Fruit fly (Drosophila melanogaster) whole organism, embryonic: Measurements from ENCODE around the gene AIMP2.

Experiments used
- Adf1 ChIP-seq: fragments of 200-800 bp; sonication (Bioruptor generic); IDR thresholded peaks from 2 replicates; pipeline ENCODE4 v1.3.6; 2022; ENCODE audit warnings: missing biosample characterization, missing genetic modification characterization
- CG10654 ChIP-seq: fragments of 200-800 bp; sonication (Bioruptor generic); optimal IDR thresholded peaks from 2 replicates; lab custom pipeline; 2016; ENCODE audit warnings: missing biosample characterization, missing genetic modification characterization
- CG10959 ChIP-seq: fragments of 200-800 bp; sonication (Bioruptor generic); IDR thresholded peaks from 2 replicates; pipeline ENCODE4 v1.3.6; 2022; ENCODE audit warnings: missing biosample characterization, missing genetic modification characterization
- CG11560 ChIP-seq: fragments of 200-800 bp; sonication (Bioruptor generic); IDR thresholded peaks from 3 replicates; pipeline ENCODE4 v1.3.6; 2022; ENCODE audit warnings: missing biosample characterization, missing genetic modification characterization
- CG11696 ChIP-seq: fragments of 200-800 bp; sonication (Bioruptor generic); IDR thresholded peaks from 2 replicates; pipeline ENCODE4 v1.3.6; 2022; ENCODE audit warnings: missing biosample characterization, missing genetic modification characterization
- CG13624 ChIP-seq: fragments of 200-800 bp; sonication (Bioruptor generic); optimal IDR thresholded peaks from 2 replicates; lab custom pipeline; 2016; ENCODE audit warnings: missing biosample characterization, missing genetic modification characterization
- CG1647 ChIP-seq: fragments of 200-800 bp; sonication (Bioruptor generic); optimal IDR thresholded peaks from 3 replicates; lab custom pipeline; 2016; ENCODE audit warnings: missing biosample characterization, missing genetic modification characterization
- CG2129 ChIP-seq: fragments of 200-800 bp; sonication (Bioruptor generic); IDR thresholded peaks from 2 replicates; pipeline ENCODE4 v1.3.6; 2022; ENCODE audit warnings: missing biosample characterization, missing genetic modification characterization; ENCODE audit not compliant: partially characterized antibody
- CG3065 ChIP-seq: fragments of 200-800 bp; sonication (Bioruptor generic); optimal IDR thresholded peaks from 2 replicates; lab custom pipeline; 2016; ENCODE audit warnings: missing biosample characterization, missing genetic modification characterization
- CG31365 ChIP-seq: fragments of 200-800 bp; sonication (Bioruptor generic); optimal IDR thresholded peaks from 2 replicates; lab custom pipeline; 2018; ENCODE audit warnings: missing biosample characterization, mild to moderate bottlenecking, missing genetic modification characterization
- CG31441 ChIP-seq: fragments of 200-800 bp; sonication (Bioruptor generic); IDR thresholded peaks from 2 replicates; pipeline ENCODE4 v1.3.6; 2022; ENCODE audit warnings: missing biosample characterization, missing genetic modification characterization
- CG33213 ChIP-seq: fragments of 200-800 bp; sonication (Bioruptor generic); optimal IDR thresholded peaks from 3 replicates; lab custom pipeline; 2016; ENCODE audit warnings: missing biosample characterization, missing genetic modification characterization
- CG33557 ChIP-seq: fragments of 200-800 bp; sonication (Bioruptor generic); optimal IDR thresholded peaks from 2 replicates; lab custom pipeline; 2019; ENCODE audit warnings: missing biosample characterization, mild to moderate bottlenecking, missing genetic modification characterization, moderate library complexity
- CG4328 ChIP-seq: fragments of 200-800 bp; sonication (Bioruptor generic); optimal IDR thresholded peaks from 3 replicates; lab custom pipeline; 2017; ENCODE audit warnings: missing biosample characterization, missing genetic modification reagents, missing genetic modification characterization
- CG6272 ChIP-seq: fragments of 200-800 bp; sonication (Bioruptor generic); IDR thresholded peaks from 2 replicates; pipeline ENCODE4 v1.3.6; 2022; ENCODE audit warnings: missing biosample characterization, missing genetic modification characterization
- CG7372 ChIP-seq: fragments of 200-800 bp; sonication (Bioruptor generic); IDR thresholded peaks from 2 replicates; pipeline ENCODE4 v1.3.6; 2022; ENCODE audit warnings: missing biosample characterization, missing genetic modification characterization
- CG7745 ChIP-seq: fragments of 200-800 bp; sonication (Bioruptor generic); optimal IDR thresholded peaks from 2 replicates; lab custom pipeline; 2018; ENCODE audit warnings: missing biosample characterization, mild to moderate bottlenecking, missing genetic modification characterization, moderate library complexity
- CG7786 ChIP-seq: fragments of 200-800 bp; sonication (Bioruptor generic); optimal IDR thresholded peaks from 2 replicates; lab custom pipeline; 2016; ENCODE audit warnings: missing biosample characterization, missing genetic modification characterization
- CG8089 ChIP-seq: fragments of 200-800 bp; sonication (Bioruptor generic); optimal IDR thresholded peaks from 3 replicates; lab custom pipeline; 2016; ENCODE audit warnings: missing biosample characterization, missing genetic modification characterization
- CG9437 ChIP-seq: fragments of 200-800 bp; sonication (Bioruptor generic); optimal IDR thresholded peaks from 2 replicates; lab custom pipeline; 2018; ENCODE audit warnings: missing biosample characterization, mild to moderate bottlenecking, missing genetic modification characterization
- Drgx ChIP-seq: fragments of 200-800 bp; sonication (Bioruptor generic); IDR thresholded peaks from 2 replicates; pipeline ENCODE4 v1.3.6; 2022; ENCODE audit warnings: missing biosample characterization, missing genetic modification characterization
- Lpt ChIP-seq: fragments of >200 bp; optimal IDR thresholded peaks from 2 replicates; lab custom pipeline; 2018; ENCODE audit warnings: missing biosample characterization, missing genetic modification characterization
- Max ChIP-seq: fragments of 200-800 bp; sonication (Bioruptor generic); optimal IDR thresholded peaks from 2 replicates; lab custom pipeline; 2016; ENCODE audit warnings: missing biosample characterization, mild to moderate bottlenecking, missing genetic modification characterization
- Med ChIP-seq: fragments of 200-800 bp; sonication (Bioruptor generic); peaks from one replicate; lab custom pipeline; 2016; ENCODE audit warnings: missing biosample characterization, missing genetic modification characterization, mild to moderate bottlenecking, inconsistent platforms, moderate library complexity
- NK7.1 ChIP-seq: fragments of 200-800 bp; sonication (Bioruptor generic); optimal IDR thresholded peaks from 3 replicates; lab custom pipeline; 2016; ENCODE audit warnings: missing biosample characterization, missing genetic modification characterization
- Ptx1 ChIP-seq: fragments of 200-800 bp; sonication (Bioruptor generic); IDR thresholded peaks from 2 replicates; pipeline ENCODE4 v1.3.6; 2022; ENCODE audit warnings: missing biosample characterization, missing genetic modification characterization
- Trl ChIP-seq, 3 experiments: fragments of >200 bp in 2 of 3; fragments of 200-800 bp in 1 of 3; sonication (Bioruptor generic) in 1 of 3; optimal IDR thresholded peaks; 2 replicates in 1 of 3; 3 replicates in 2 of 3; lab custom pipeline; 2016 to 2017; ENCODE audit warnings: missing biosample characterization in 1 of 3, missing genetic modification characterization in 1 of 3
- YL-1 ChIP-seq: fragments of 200-800 bp; sonication (Bioruptor generic); optimal IDR thresholded peaks from 3 replicates; lab custom pipeline; 2017; ENCODE audit warnings: missing biosample characterization, mild to moderate bottlenecking, missing genetic modification characterization
- bbx ChIP-seq: fragments of 200-800 bp; sonication (Bioruptor generic); IDR thresholded peaks from 2 replicates; pipeline ENCODE4 v1.3.6; 2022; ENCODE audit warnings: missing biosample characterization, missing genetic modification characterization; ENCODE audit not compliant: partially characterized antibody
- bowl ChIP-seq: fragments of 200-800 bp; sonication (Bioruptor generic); IDR thresholded peaks from 2 replicates; pipeline ENCODE4 v1.3.6; 2022; ENCODE audit warnings: missing biosample characterization, missing genetic modification characterization
- br ChIP-seq: fragments of >200 bp; optimal IDR thresholded peaks from 2 replicates; lab custom pipeline; 2017
- cg ChIP-seq: fragments of 200-800 bp; sonication (Bioruptor generic); optimal IDR thresholded peaks from 3 replicates; lab custom pipeline; 2019; ENCODE audit warnings: missing biosample characterization, mild to moderate bottlenecking, missing genetic modification characterization, moderate library complexity
- chinmo ChIP-seq: fragments of 200-800 bp; sonication (Bioruptor generic); IDR thresholded peaks from 4 replicates; pipeline ENCODE4 v1.3.6; 2022; ENCODE audit warnings: missing biosample characterization, missing genetic modification characterization; ENCODE audit not compliant: partially characterized antibody
- ci ChIP-seq: fragments of 200-800 bp; sonication (Bioruptor generic); IDR thresholded peaks from 3 replicates; pipeline ENCODE4 v1.3.6; 2022; ENCODE audit warnings: missing biosample characterization, missing genetic modification characterization
- crol ChIP-seq: fragments of 200-800 bp; sonication (Bioruptor generic); IDR thresholded peaks from 2 replicates; pipeline ENCODE4 v1.3.6; 2022; ENCODE audit warnings: missing biosample characterization, missing genetic modification characterization
- insv ChIP-seq, 2 experiments: fragments of 200-800 bp; sonication (Bioruptor generic); optimal IDR thresholded peaks; 3 replicates each; lab custom pipeline; 2016 to 2018; ENCODE audit warnings: missing biosample characterization in 2 of 2, missing genetic modification characterization in 2 of 2
- klu ChIP-seq: fragments of 200-800 bp; sonication (Bioruptor generic); IDR thresholded peaks from 2 replicates; pipeline ENCODE4 v1.3.6; 2022; ENCODE audit warnings: missing biosample characterization, missing genetic modification characterization
- lilli ChIP-seq: fragments of 200-800 bp; sonication (Bioruptor generic); optimal IDR thresholded peaks from 3 replicates; lab custom pipeline; 2016; ENCODE audit warnings: missing biosample characterization, missing genetic modification characterization
- oc ChIP-seq: fragments of 200-800 bp; sonication (Bioruptor generic); optimal IDR thresholded peaks from 2 replicates; lab custom pipeline; 2018; ENCODE audit warnings: missing biosample characterization, mild to moderate bottlenecking, missing genetic modification characterization, moderate library complexity
- phol ChIP-seq: fragments of 200-800 bp; sonication (Bioruptor generic); optimal IDR thresholded peaks from 3 replicates; lab custom pipeline; 2018; ENCODE audit warnings: missing biosample characterization, mild to moderate bottlenecking, missing genetic modification characterization, moderate library complexity
- pzg ChIP-seq: fragments of 200-800 bp; sonication (Bioruptor generic); optimal IDR thresholded peaks from 3 replicates; lab custom pipeline; 2018; ENCODE audit warnings: missing biosample characterization, mild to moderate bottlenecking, missing genetic modification characterization, moderate library complexity
- rib ChIP-seq: fragments of 200-800 bp; sonication (Bioruptor generic); IDR thresholded peaks from 2 replicates; pipeline ENCODE4 v1.3.6; 2022; ENCODE audit warnings: missing biosample characterization, missing genetic modification characterization
- schlank ChIP-seq: fragments of 200-800 bp; sonication (Bioruptor generic); optimal IDR thresholded peaks from 2 replicates; lab custom pipeline; 2018; ENCODE audit warnings: missing biosample characterization, mild to moderate bottlenecking, missing genetic modification characterization
- sens ChIP-seq: fragments of 200-800 bp; sonication (Bioruptor generic); peaks from one replicate; lab custom pipeline; 2016; ENCODE audit warnings: missing biosample characterization, missing genetic modification characterization
- slou ChIP-seq: fragments of 200-800 bp; sonication (Bioruptor generic); optimal IDR thresholded peaks from 3 replicates; lab custom pipeline; 2016; ENCODE audit warnings: missing biosample characterization, missing genetic modification characterization
- stc ChIP-seq: fragments of 200-800 bp; sonication (Bioruptor generic); IDR thresholded peaks from 2 replicates; pipeline ENCODE4 v1.3.6; 2022; ENCODE audit warnings: missing biosample characterization, missing genetic modification characterization
- tna ChIP-seq: fragments of 200-800 bp; sonication (Bioruptor generic); IDR thresholded peaks from 2 replicates; pipeline ENCODE4 v1.3.6; 2022; ENCODE audit warnings: missing biosample characterization, missing genetic modification characterization; ENCODE audit not compliant: partially characterized antibody
- vvl ChIP-seq: fragments of 200-800 bp; sonication (Bioruptor generic); IDR thresholded peaks from 2 replicates; pipeline ENCODE4 v1.3.6; 2022; ENCODE audit warnings: missing biosample characterization, missing genetic modification characterization
- wdn ChIP-seq: fragments of 200-800 bp; sonication (Bioruptor generic); IDR thresholded peaks from 2 replicates; pipeline ENCODE4 v1.3.6; 2022; ENCODE audit warnings: missing biosample characterization, missing genetic modification characterization

The AIMP2 gene

dm6 chr3L:15624944-15625610 lies 41.6 kb downstream of the AIMP2 start:
- TF ChIP-seq Drgx (GFP tag; lab: Robert Waterston, UW) (0 out of 2 replicates have a peak, but pooled peaks have one; percentile 5), lilli (GFP tag; lab: Kevin White, UChicago) (no peak), CG31365 (no peak), CG7372 (peak; percentile 98), Adf1 (GFP tag; lab: Robert Waterston, UW) (peak; percentile 66), ci (GFP tag; lab: Robert Waterston, UW) (no peak), cg (peak; percentile 67), bowl (GFP tag; lab: Robert Waterston, UW) (0 out of 2 replicates have a peak, but pooled peaks have one; percentile 16), CG1647 (GFP tag; lab: Kevin White, UChicago) (no peak), CG11560 (no peak), Trl (optimal IDR thresholded peaks at IDR 0.05; lab: Kevin White, UChicago) (peak; percentile 65 to 82), Trl (GFP tag; optimal IDR thresholded peaks at IDR 0.05; lab: Kevin White, UChicago) (no peak), rib (GFP tag; lab: Robert Waterston, UW) (0 out of 2 replicates have a peak, but pooled peaks have one; percentile 36), CG11696 (no peak), phol (no peak), CG33557 (no peak), vvl (GFP tag; lab: Robert Waterston, UW) (0 out of 2 replicates have a peak, but pooled peaks have one; percentile 31), YL-1 (GFP tag; lab: Kevin White, UChicago) (no peak), sens (GFP tag; lab: Kevin White, UChicago) (peak; percentile 68), CG3065 (GFP tag; lab: Kevin White, UChicago) (no peak), CG31441 (GFP tag; lab: Robert Waterston, UW) (no peak), crol (peak; percentile 59), wdn (0 out of 2 replicates have a peak, but pooled peaks have one; percentile 19), chinmo (GFP tag; lab: Robert Waterston, UW) (peak; percentile 93), CG6272 (GFP tag; lab: Robert Waterston, UW) (no peak), br (lab: Kevin White, UChicago) (no peak), Med (GFP tag; lab: Kevin White, UChicago) (peak; percentile 60)

DNA sequence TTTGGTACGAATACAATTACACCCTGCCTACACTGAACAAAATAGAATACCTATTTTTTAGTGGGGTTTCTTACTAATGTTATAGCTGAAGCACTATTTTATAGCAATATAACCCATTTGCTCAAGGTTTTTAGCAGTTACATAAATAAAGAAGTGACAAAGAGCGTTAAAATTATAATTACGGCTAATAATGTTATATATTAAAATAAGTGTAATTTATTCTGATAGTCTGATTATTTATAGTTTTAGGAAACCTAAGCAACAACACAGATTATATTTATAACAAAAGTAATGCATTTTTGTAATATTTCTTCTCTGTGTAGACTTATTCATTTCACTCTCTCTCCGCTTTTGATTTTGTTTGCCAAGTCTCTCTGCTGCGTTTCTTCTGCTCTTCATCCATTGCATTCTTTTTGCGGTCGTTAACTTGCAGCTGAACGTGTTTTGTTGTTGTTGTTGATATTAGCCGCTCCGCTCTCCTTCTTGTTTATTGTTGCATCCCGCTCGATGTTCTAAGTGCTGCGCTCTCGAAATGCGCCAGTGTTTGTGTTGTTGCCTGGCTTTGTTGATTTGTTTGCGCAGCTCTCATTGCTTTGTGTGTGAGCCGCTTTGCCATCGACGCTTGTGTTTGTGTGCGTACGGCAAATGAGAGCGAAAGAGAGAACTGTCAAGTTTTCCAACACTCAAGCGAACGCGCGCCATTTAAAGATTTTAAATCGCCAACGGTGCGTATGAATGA lies 42.4 kb downstream of the AIMP2 start:
- TF ChIP-seq CG8089 (GFP tag; lab: Kevin White, UChicago) (no peak), oc (tag; lab: Kevin White, UChicago) (peak; percentile 88), CG7745 (no peak), CG9437 (GFP tag; lab: Kevin White, UChicago) (peak; percentile 94), pzg (GFP tag; lab: Kevin White, UChicago) (peak; percentile 20), tna (GFP tag; lab: Robert Waterston, UW) (no peak), bbx (GFP tag; lab: Robert Waterston, UW) (no peak), NK7.1 (GFP tag; lab: Kevin White, UChicago) (no peak), CG4328 (GFP tag; lab: Kevin White, UChicago) (peak; percentile 75), CG10654 (GFP tag; lab: Kevin White, UChicago) (peak; percentile 81), klu (GFP tag; lab: Robert Waterston, UW) (no peak; the same call in 1 of the 2 replicates), CG2129 (no peak), stc (GFP tag; lab: Robert Waterston, UW) (peak; percentile 87), schlank (tag; lab: Kevin White, UChicago) (peak; percentile 36), CG13624 (GFP tag; lab: Kevin White, UChicago) (peak; percentile 2), CG33213 (peak; percentile 12), Lpt (GFP tag; lab: Kevin White, UChicago) (no peak), CG10959 (GFP tag; lab: Robert Waterston, UW) (peak; percentile 7; the same call in 1 of the 2 replicates), Max (GFP tag; lab: Kevin White, UChicago) (peak; percentile 73), wdn (peak; percentile 48; the same call in 1 of the 2 replicates), Ptx1 (GFP tag; lab: Robert Waterston, UW) (peak; percentile 90), CG7786 (GFP tag; lab: Kevin White, UChicago) (peak; percentile 34), slou (GFP tag; lab: Kevin White, UChicago) (peak; percentile 81), insv (GFP tag; optimal IDR thresholded peaks at IDR 0.05; lab: Kevin White, UChicago) (peak in 1 of 2 experiments; percentile 5)
